Worm (Caenorhabditis elegans) whole organism, L1 larva: Measurements from ENCODE around the gene eif-2A.

Experiments used
- ceh-82 ChIP-seq, 3 experiments: fragments of 150-350 bp in 1 of 3; sonication (generic microtip) in 2 of 3; optimal IDR thresholded peaks; 2 replicates each; lab custom pipeline; 2014 to 2017; ENCODE audit warnings: missing biosample characterization in 3 of 3, missing genetic modification characterization in 3 of 3
- jun-1 ChIP-seq: fragments of 150-350 bp; optimal IDR thresholded peaks from 2 replicates; lab custom pipeline; 2014; ENCODE audit warnings: missing biosample characterization, missing genetic modification reagents, missing genetic modification characterization
- lin-13 ChIP-seq: fragments of 150-350 bp; optimal IDR thresholded peaks from 2 replicates; lab custom pipeline; 2014; ENCODE audit warnings: missing biosample characterization, missing genetic modification reagents, missing genetic modification characterization
- nhr-76 ChIP-seq: sonication (generic microtip); optimal IDR thresholded peaks from 2 replicates; lab custom pipeline; 2017; ENCODE audit warnings: missing biosample characterization, missing genetic modification characterization
- sptf-1 ChIP-seq: fragments of 150-350 bp; optimal IDR thresholded peaks from 2 replicates; lab custom pipeline; 2014; ENCODE audit warnings: missing biosample characterization, missing genetic modification characterization
- sup-37 ChIP-seq: fragments of 200-800 bp; sonication (Bioruptor generic); optimal IDR thresholded peaks from 2 replicates; lab custom pipeline; 2018; ENCODE audit warnings: mild to moderate bottlenecking, missing genetic modification characterization, missing compliant biosample characterization

- TF ChIP-seq sup-37 (GFP tag; lab: Kevin White, UChicago) (no peak), lin-13 (GFP tag; lab: Kevin White, UChicago) (no peak), sptf-1 (tag; lab: Kevin White, UChicago) (no peak), ceh-82 (tag; optimal IDR thresholded peaks at IDR 0.05; lab: Kevin White, UChicago) (no peak), nhr-76 (tag; lab: Kevin White, UChicago) (no peak), jun-1 (tag; lab: Kevin White, UChicago) (no peak)
Measured at ce11 chrII:10416332-10416863, at the start of gene eif-2A.
